Fruit fly (Drosophila melanogaster): Measurements from ENCODE around the gene chp.

The chp gene

DNA sequence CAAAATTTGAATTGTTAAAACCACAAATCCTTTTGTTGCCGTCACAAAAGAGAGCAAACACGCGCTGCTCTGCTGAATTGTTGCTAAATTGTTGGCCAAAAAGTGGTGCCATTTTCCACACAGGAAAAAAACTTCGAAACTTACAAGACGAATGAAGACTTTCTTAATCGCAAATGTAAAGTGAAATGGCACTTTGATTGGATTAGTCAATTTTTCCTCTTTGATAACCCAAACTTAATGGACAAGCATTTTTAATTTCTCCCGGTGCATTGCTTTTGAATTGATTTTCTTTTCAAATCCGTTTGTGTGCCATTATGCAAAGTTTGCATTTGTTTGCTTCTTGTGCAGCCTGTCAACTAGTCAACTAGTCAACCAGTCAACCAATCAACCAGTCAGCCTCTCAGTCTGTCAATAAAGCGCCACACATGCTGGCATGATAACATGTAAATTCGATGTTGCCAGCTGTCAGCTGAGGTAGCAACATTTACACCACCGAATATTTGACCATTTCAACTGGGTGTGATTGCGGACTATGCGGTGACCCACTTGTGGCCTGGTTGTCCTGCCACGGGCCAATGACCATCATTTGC, 32.6 kb upstream of the chp start (continued):
- TF ChIP-seq kay (GFP tag; optimal IDR thresholded peaks at IDR 0.05) (no peak), ci (GFP tag; IDR thresholded peaks at IDR 0.05) (0 out of 3 replicates have a peak, but pooled peaks have one; percentile 25), CG10321 (GFP tag; IDR thresholded peaks at IDR 0.05) (no peak), CG18476 (GFP tag; optimal IDR thresholded peaks at IDR 0.05) (no peak), bigmax (GFP tag; optimal IDR thresholded peaks at IDR 0.05) (no peak), sens-2 (GFP tag; IDR thresholded peaks at IDR 0.05) (no peak), ash1 (GFP tag; optimal IDR thresholded peaks at IDR 0.05) (no peak), CG1792 (GFP tag; optimal IDR thresholded peaks at IDR 0.05) (no peak), bowl (GFP tag; IDR thresholded peaks at IDR 0.05) (no peak), gsb-n (tag; optimal IDR thresholded peaks at IDR 0.05) (no peak), Drgx (GFP tag; IDR thresholded peaks at IDR 0.05) (peak; percentile 68), Sry-β (GFP tag; optimal IDR thresholded peaks at IDR 0.05) (no peak), bcd (GFP tag; optimal IDR thresholded peaks at IDR 0.05) (no peak), dmrt99B (tag; optimal IDR thresholded peaks at IDR 0.05) (peak; percentile 12), CG6813 (GFP tag; optimal IDR thresholded peaks at IDR 0.05) (no peak)

DNA sequence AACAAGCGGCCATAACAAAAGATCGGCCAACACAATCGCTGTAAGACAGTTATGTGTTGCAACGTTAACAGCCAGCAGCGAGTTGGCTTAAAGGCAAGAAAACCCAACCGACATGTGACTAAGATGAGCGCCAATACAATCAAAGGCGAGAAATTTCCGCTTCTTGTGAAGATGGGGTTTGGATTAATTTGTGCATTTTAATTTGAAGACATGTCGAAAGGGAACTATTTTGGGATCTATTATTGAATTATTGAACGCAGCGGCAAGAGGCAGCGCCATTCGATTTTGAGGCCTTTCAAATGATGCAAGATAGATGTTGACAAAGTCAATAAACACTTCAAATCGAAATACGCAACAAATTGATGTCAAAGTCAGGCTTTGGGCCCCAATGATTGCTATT, 30.6 kb upstream of the chp start:
- TF ChIP-seq Pdp1 (GFP tag; optimal IDR thresholded peaks at IDR 0.05): peak in 1 of 2 experiments; percentile 18
- TF ChIP-seq CG13287 (GFP tag; IDR thresholded peaks at IDR 0.05; ENCODE audit: partially characterized antibody): no peak
- TF ChIP-seq pho (GFP tag; optimal IDR thresholded peaks at IDR 0.05): no peak
- peak; percentile 20 for TF ChIP-seq CG1603 (tag; optimal IDR thresholded peaks at IDR 0.05)
- TF ChIP-seq unpg (GFP tag; optimal IDR thresholded peaks at IDR 0.05): no peak
- TF ChIP-seq ttk (GFP tag; IDR thresholded peaks at IDR 0.05): no peak
- TF ChIP-seq Camta (GFP tag; optimal IDR thresholded peaks at IDR 0.05): no peak
- no peak for TF ChIP-seq CG6854 (GFP tag; optimal IDR thresholded peaks at IDR 0.05)
- no peak for TF ChIP-seq maf-S (GFP tag; optimal IDR thresholded peaks at IDR 0.05)
- no peak for TF ChIP-seq CG4820 (GFP tag; optimal IDR thresholded peaks at IDR 0.05)
- no peak for TF ChIP-seq CG4854 (GFP tag; optimal IDR thresholded peaks at IDR 0.05)
- TF ChIP-seq CG17568 (GFP tag; optimal IDR thresholded peaks at IDR 0.05): no peak
- no peak for TF ChIP-seq Hand (GFP tag; optimal IDR thresholded peaks at IDR 0.05)
- TF ChIP-seq GATAe (GFP tag; conservative IDR thresholded peaks at IDR 0.05): no peak
- TF ChIP-seq Ets97D (GFP tag; optimal IDR thresholded peaks at IDR 0.05): no peak
- no peak for TF ChIP-seq sc (optimal IDR thresholded peaks at IDR 0.05)
- no peak for TF ChIP-seq sc (GFP tag; optimal IDR thresholded peaks at IDR 0.05)
- TF ChIP-seq sna (GFP tag; IDR thresholded peaks at IDR 0.05; ENCODE audit: partially characterized antibody): no peak
- TF ChIP-seq Opbp (GFP tag; IDR thresholded peaks at IDR 0.05; ENCODE audit: partially characterized antibody): no peak
- peak; percentile 2 for TF ChIP-seq CG3407 (GFP tag; optimal IDR thresholded peaks at IDR 0.05)
- TF ChIP-seq Sry-δ (GFP tag; optimal IDR thresholded peaks at IDR 0.05): no peak
- no peak for TF ChIP-seq CkIIα-i1 (GFP tag; IDR thresholded peaks at IDR 0.05)
- TF ChIP-seq CG10321 (GFP tag; IDR thresholded peaks at IDR 0.05): no peak
- TF ChIP-seq schlank (tag; optimal IDR thresholded peaks at IDR 0.05): no peak
- TF ChIP-seq CG12071 (GFP tag; optimal IDR thresholded peaks at IDR 0.05): peak; percentile 10
- TF ChIP-seq yki (optimal IDR thresholded peaks at IDR 0.05): no peak
- TF ChIP-seq CG14441 (GFP tag; IDR thresholded peaks at IDR 0.05): no peak
- no peak for TF ChIP-seq CG7556 (GFP tag; optimal IDR thresholded peaks at IDR 0.05)
- TF ChIP-seq peb (GFP tag; IDR thresholded peaks at IDR 0.05): no peak
- TF ChIP-seq CG8281 (tag; optimal IDR thresholded peaks at IDR 0.05): peak; percentile 59
- peak; percentile 16 for TF ChIP-seq Sox102F (GFP tag; optimal IDR thresholded peaks at IDR 0.05)
- TF ChIP-seq al (GFP tag; IDR thresholded peaks at IDR 0.05): no peak
- TF ChIP-seq chinmo (GFP tag; IDR thresholded peaks at IDR 0.05; ENCODE audit: partially characterized antibody): no peak
- no peak for TF ChIP-seq ranshi (GFP tag; IDR thresholded peaks at IDR 0.05)
- peak; percentile 61 for TF ChIP-seq oc (tag; optimal IDR thresholded peaks at IDR 0.05)
- no peak for TF ChIP-seq C15 (GFP tag; IDR thresholded peaks at IDR 0.05)
- TF ChIP-seq Ets65A (GFP tag): no peak

Measured in whole organism, embryonic.